Worm (Caenorhabditis elegans): ENCODE results near the gene K08C7.6.

- TF ChIP-seq lin-13 (GFP tag; optimal IDR thresholded peaks at IDR 0.05), result no peak
- TF ChIP-seq pqm-1 (tag; optimal IDR thresholded peaks at IDR 0.05), result no peak
- no peak for TF ChIP-seq ztf-7 (tag; optimal IDR thresholded peaks at IDR 0.05)
- no peak for TF ChIP-seq lin-29 (GFP tag; IDR thresholded peaks at IDR 0.05)
- no peak for TF ChIP-seq mdt-29 (GFP tag; IDR thresholded peaks at IDR 0.05)
These were observed 4.5 kb upstream of the K08C7.6 start, which contains the start of gene R102.8 for ce11 chrIV:10690139-10690538.

Data from whole organism, L4 larva.